Fruit fly (Drosophila melanogaster) whole organism, embryonic: ENCODE results near the gene in.

Experiments used
- ATbp ChIP-seq: fragments of 200-800 bp; sonication (Bioruptor generic); optimal IDR thresholded peaks from 2 replicates; lab custom pipeline; 2017; ENCODE audit warnings: missing biosample characterization, mild to moderate bottlenecking, missing genetic modification characterization, missing genetic modification reagents
- Abd-B ChIP-seq: fragments of 200-800 bp; sonication (Bioruptor generic); optimal IDR thresholded peaks from 2 replicates; lab custom pipeline; 2018; ENCODE audit warnings: missing biosample characterization, mild to moderate bottlenecking, missing genetic modification characterization, moderate library complexity
- Bteb2 ChIP-seq: fragments of 200-800 bp; sonication (Bioruptor generic); optimal IDR thresholded peaks from 2 replicates; lab custom pipeline; 2016; ENCODE audit warnings: missing biosample characterization, missing genetic modification characterization
- CG11696 ChIP-seq: fragments of 200-800 bp; sonication (Bioruptor generic); IDR thresholded peaks from 2 replicates; pipeline ENCODE4 v1.3.6; 2022; ENCODE audit warnings: missing biosample characterization, missing genetic modification characterization
- CG12155 ChIP-seq: fragments of 200-800 bp; sonication (Bioruptor generic); optimal IDR thresholded peaks from 3 replicates; lab custom pipeline; 2016; ENCODE audit warnings: missing biosample characterization, missing genetic modification characterization
- CG12219 ChIP-seq: fragments of 200-800 bp; sonication (Bioruptor generic); optimal IDR thresholded peaks from 3 replicates; lab custom pipeline; 2018; ENCODE audit warnings: missing biosample characterization, mild to moderate bottlenecking, missing genetic modification characterization
- CG1233 ChIP-seq: fragments of 200-800 bp; sonication (Bioruptor generic); optimal IDR thresholded peaks from 4 replicates; lab custom pipeline; 2018; ENCODE audit warnings: missing biosample characterization, mild to moderate bottlenecking, missing genetic modification characterization
- CG13296 ChIP-seq: fragments of 200-800 bp; sonication (Bioruptor generic); optimal IDR thresholded peaks from 3 replicates; lab custom pipeline; 2018; ENCODE audit warnings: missing biosample characterization, mild to moderate bottlenecking, missing genetic modification characterization
- CG13775 ChIP-seq: fragments of 200-800 bp; sonication (Bioruptor generic); optimal IDR thresholded peaks from 3 replicates; lab custom pipeline; 2017; ENCODE audit warnings: missing biosample characterization, mild to moderate bottlenecking, missing genetic modification characterization
- CG14965 ChIP-seq: fragments of 200-800 bp; sonication (Bioruptor generic); optimal IDR thresholded peaks from 2 replicates; lab custom pipeline; 2016; ENCODE audit warnings: missing biosample characterization, missing genetic modification characterization, borderline replicate concordance
- CG17385 ChIP-seq: fragments of 200-800 bp; sonication (Bioruptor generic); optimal IDR thresholded peaks from 3 replicates; lab custom pipeline; 2018; ENCODE audit warnings: missing biosample characterization, mild to moderate bottlenecking, missing genetic modification characterization
- CG18011 ChIP-seq: fragments of 200-800 bp; sonication (Bioruptor generic); optimal IDR thresholded peaks from 2 replicates; lab custom pipeline; 2017; ENCODE audit warnings: missing biosample characterization, missing genetic modification characterization, mild to moderate bottlenecking, moderate library complexity, missing genotype
- CG2875 ChIP-seq: fragments of 200-800 bp; sonication (Bioruptor generic); optimal IDR thresholded peaks from 2 replicates; lab custom pipeline; 2017; ENCODE audit warnings: missing biosample characterization, mild to moderate bottlenecking, missing genetic modification characterization, missing genetic modification reagents
- CG32772 ChIP-seq: fragments of 200-800 bp; sonication (Bioruptor generic); IDR thresholded peaks from 2 replicates; pipeline ENCODE4 v1.3.6; 2022; ENCODE audit warnings: missing biosample characterization, missing genetic modification characterization
- CG33213 ChIP-seq: fragments of 200-800 bp; sonication (Bioruptor generic); optimal IDR thresholded peaks from 3 replicates; lab custom pipeline; 2016; ENCODE audit warnings: missing biosample characterization, missing genetic modification characterization
- CG34422 ChIP-seq: fragments of 200-800 bp; sonication (Bioruptor generic); IDR thresholded peaks from 3 replicates; pipeline ENCODE4 v1.3.6; 2022; ENCODE audit warnings: missing biosample characterization, missing genetic modification characterization
- CG4360 ChIP-seq: fragments of 200-800 bp; sonication (Bioruptor generic); IDR thresholded peaks from 2 replicates; pipeline ENCODE4 v1.3.6; 2022; ENCODE audit warnings: missing biosample characterization, missing genetic modification characterization
- CG4707 ChIP-seq: fragments of 200-800 bp; sonication (Bioruptor generic); optimal IDR thresholded peaks from 2 replicates; lab custom pipeline; 2018; ENCODE audit warnings: missing biosample characterization, mild to moderate bottlenecking, missing genetic modification characterization, moderate library complexity
- CG5245 ChIP-seq: fragments of 200-800 bp; sonication (Bioruptor generic); optimal IDR thresholded peaks from 3 replicates; lab custom pipeline; 2016; ENCODE audit warnings: missing biosample characterization, missing genetic modification characterization
- CG6791 ChIP-seq: fragments of 200-800 bp; sonication (Bioruptor generic); IDR thresholded peaks from 3 replicates; pipeline ENCODE4 v1.3.6; 2022; ENCODE audit warnings: missing biosample characterization, missing genetic modification characterization; ENCODE audit not compliant: partially characterized antibody
- CG7372 ChIP-seq: fragments of 200-800 bp; sonication (Bioruptor generic); IDR thresholded peaks from 2 replicates; pipeline ENCODE4 v1.3.6; 2022; ENCODE audit warnings: missing biosample characterization, missing genetic modification characterization
- CG8924 ChIP-seq: fragments of 200-800 bp; optimal IDR thresholded peaks from 3 replicates; lab custom pipeline; 2019; ENCODE audit warnings: missing biosample characterization, mild to moderate bottlenecking, missing genetic modification characterization, moderate library complexity
- CG9797 ChIP-seq: fragments of 200-800 bp; sonication (Bioruptor generic); optimal IDR thresholded peaks from 3 replicates; lab custom pipeline; 2018; ENCODE audit warnings: missing biosample characterization, mild to moderate bottlenecking, missing genetic modification characterization
- CoRest ChIP-seq: fragments of 200-800 bp; sonication (Bioruptor generic); optimal IDR thresholded peaks from 3 replicates; lab custom pipeline; 2018; ENCODE audit warnings: missing biosample characterization, mild to moderate bottlenecking, missing genetic modification characterization, moderate library complexity
- Dad ChIP-seq: fragments of 200-800 bp; sonication (Bioruptor generic); optimal IDR thresholded peaks from 3 replicates; lab custom pipeline; 2016; ENCODE audit warnings: missing biosample characterization, missing genetic modification characterization
- Doc2 ChIP-seq: fragments of 200-800 bp; sonication (Bioruptor generic); IDR thresholded peaks from 2 replicates; pipeline ENCODE4 v1.3.6; 2022; ENCODE audit warnings: missing biosample characterization, missing genetic modification characterization
- Doc3 ChIP-seq: fragments of 200-800 bp; sonication (Bioruptor generic); IDR thresholded peaks from 3 replicates; pipeline ENCODE4 v1.3.6; 2022; ENCODE audit warnings: missing biosample characterization, missing genetic modification characterization; ENCODE audit not compliant: partially characterized antibody
- NFAT ChIP-seq: fragments of 200-800 bp; sonication (Bioruptor generic); IDR thresholded peaks from 2 replicates; pipeline ENCODE4 v1.3.6; 2022; ENCODE audit warnings: missing biosample characterization, missing genetic modification characterization
- Nf-YA ChIP-seq: fragments of 200-800 bp; sonication (Bioruptor generic); IDR thresholded peaks from 2 replicates; pipeline ENCODE4 v1.3.6; 2022; ENCODE audit warnings: missing biosample characterization, missing genetic modification characterization
- Nf-YC ChIP-seq: fragments of 200-800 bp; optimal IDR thresholded peaks from 3 replicates; lab custom pipeline; 2019; ENCODE audit warnings: missing biosample characterization, mild to moderate bottlenecking, missing genetic modification characterization, moderate library complexity
- Sry-β ChIP-seq: fragments of 200-800 bp; sonication (Bioruptor generic); optimal IDR thresholded peaks from 2 replicates; lab custom pipeline; 2018; ENCODE audit warnings: missing biosample characterization, mild to moderate bottlenecking, missing genetic modification characterization, moderate library complexity
- Trl ChIP-seq, 3 experiments: fragments of >200 bp in 2 of 3; fragments of 200-800 bp in 1 of 3; sonication (Bioruptor generic) in 1 of 3; optimal IDR thresholded peaks; 2 replicates in 1 of 3; 3 replicates in 2 of 3; lab custom pipeline; 2016 to 2017; ENCODE audit warnings: missing biosample characterization in 1 of 3, missing genetic modification characterization in 1 of 3
- cas ChIP-seq: fragments of 200-800 bp; sonication (Bioruptor generic); IDR thresholded peaks from 2 replicates; pipeline ENCODE4 v1.3.6; 2022; ENCODE audit warnings: missing biosample characterization, missing genetic modification characterization
- crc ChIP-seq: fragments of 200-800 bp; sonication (Bioruptor generic); optimal IDR thresholded peaks from 2 replicates; lab custom pipeline; 2016; ENCODE audit warnings: missing biosample characterization, missing genetic modification characterization
- croc ChIP-seq: fragments of 200-800 bp; sonication (Bioruptor generic); conservative IDR thresholded peaks from 3 replicates; pipeline ENCODE4 v1.3.6; 2022; ENCODE audit warnings: missing biosample characterization, missing genetic modification characterization
- dan ChIP-seq: fragments of 200-800 bp; sonication (Bioruptor generic); IDR thresholded peaks from 2 replicates; pipeline ENCODE4 v1.3.6; 2022; ENCODE audit warnings: missing biosample characterization, missing genetic modification characterization
- dimm ChIP-seq: fragments of 200-800 bp; sonication (Bioruptor generic); IDR thresholded peaks from 2 replicates; pipeline ENCODE4 v1.3.6; 2022; ENCODE audit warnings: missing biosample characterization, missing genetic modification characterization
- emc ChIP-seq: fragments of 200-800 bp; sonication (Bioruptor generic); optimal IDR thresholded peaks from 2 replicates; lab custom pipeline; 2016; ENCODE audit warnings: missing biosample characterization, missing genetic modification characterization
- gro ChIP-seq: fragments of 200-800 bp; sonication (Bioruptor generic); optimal IDR thresholded peaks from 2 replicates; lab custom pipeline; 2016; ENCODE audit warnings: missing biosample characterization, missing genetic modification characterization
- gt ChIP-seq: fragments of 200-800 bp; sonication (Bioruptor generic); IDR thresholded peaks from 2 replicates; pipeline ENCODE4 v1.3.6; 2022; ENCODE audit warnings: missing biosample characterization, missing genetic modification characterization
- jing ChIP-seq: fragments of 200-800 bp; sonication (Bioruptor generic); optimal IDR thresholded peaks from 2 replicates; lab custom pipeline; 2018; ENCODE audit warnings: missing biosample characterization, mild to moderate bottlenecking, missing genetic modification characterization
- luna ChIP-seq: fragments of 200-800 bp; sonication (Bioruptor generic); optimal IDR thresholded peaks from 2 replicates; lab custom pipeline; 2016; ENCODE audit warnings: missing biosample characterization, missing genetic modification characterization
- mam ChIP-seq: fragments of 200-800 bp; sonication (Bioruptor generic); optimal IDR thresholded peaks from 3 replicates; lab custom pipeline; 2016; ENCODE audit warnings: missing biosample characterization, missing genetic modification characterization
- mirr ChIP-seq: fragments of 200-800 bp; sonication (Bioruptor generic); optimal IDR thresholded peaks from 3 replicates; lab custom pipeline; 2018; ENCODE audit warnings: missing biosample characterization, mild to moderate bottlenecking, missing genetic modification characterization
- nerfin-2 ChIP-seq: fragments of 200-800 bp; sonication (Bioruptor generic); IDR thresholded peaks from 2 replicates; pipeline ENCODE4 v1.3.6; 2022; ENCODE audit warnings: missing biosample characterization, missing genetic modification characterization; ENCODE audit not compliant: partially characterized antibody
- peb ChIP-seq: fragments of 200-800 bp; sonication (Bioruptor generic); IDR thresholded peaks from 2 replicates; pipeline ENCODE4 v1.3.6; 2022; ENCODE audit warnings: missing biosample characterization, missing genetic modification characterization
- schlank ChIP-seq: fragments of 200-800 bp; sonication (Bioruptor generic); optimal IDR thresholded peaks from 2 replicates; lab custom pipeline; 2018; ENCODE audit warnings: missing biosample characterization, mild to moderate bottlenecking, missing genetic modification characterization
- sisA ChIP-seq: fragments of 200-800 bp; sonication (Bioruptor generic); IDR thresholded peaks from 2 replicates; pipeline ENCODE4 v1.3.6; 2022; ENCODE audit warnings: missing biosample characterization, missing genetic modification characterization
- wor ChIP-seq: fragments of 200-800 bp; sonication (Bioruptor generic); IDR thresholded peaks from 2 replicates; pipeline ENCODE4 v1.3.6; 2022; ENCODE audit warnings: missing biosample characterization, missing genetic modification characterization

Gene in

DNA sequence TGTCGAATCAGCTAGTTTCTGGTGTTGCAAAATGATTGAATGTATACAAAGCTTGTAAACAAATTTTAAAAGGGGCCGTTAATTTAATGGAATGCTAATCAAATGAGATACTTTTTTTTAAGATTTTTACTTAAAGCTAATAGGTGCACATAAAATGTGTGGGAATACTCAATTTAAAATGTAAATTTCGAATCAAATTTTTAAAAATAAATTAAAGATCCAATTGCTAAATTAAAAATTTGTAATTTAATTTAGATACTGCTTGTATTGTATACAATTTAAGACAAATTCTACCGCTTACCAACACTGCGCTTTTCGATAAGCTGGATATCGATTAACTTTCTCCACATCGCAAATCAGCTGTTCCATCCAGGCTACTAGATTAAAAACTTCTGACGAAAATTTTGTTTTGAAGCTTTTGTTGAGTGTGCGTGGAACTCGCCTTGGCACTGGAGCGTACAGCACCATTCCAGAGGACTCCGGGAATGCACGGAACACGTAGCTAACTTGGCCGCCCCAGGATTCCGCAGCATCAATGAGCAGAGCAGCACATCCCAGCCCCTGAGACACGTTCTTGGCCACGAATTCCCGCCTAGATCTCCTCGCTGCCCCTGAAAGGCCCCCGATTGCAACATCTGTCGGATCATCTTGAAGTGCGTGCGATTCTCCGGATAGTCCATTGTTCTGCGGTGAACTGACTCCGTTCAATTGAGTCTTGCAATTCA, 17.2 kb downstream of the in start, which contains the start of the genes CG5498 and fbl (continued):
- no peak for TF ChIP-seq nerfin-2
- TF ChIP-seq emc (GFP tag; lab: Kevin White, UChicago), result no peak
- TF ChIP-seq CG7372 (GFP tag; lab: Robert Waterston, UW), result 0 out of 2 replicates have a peak, but pooled peaks have one; percentile 29
- peak; percentile 61 for TF ChIP-seq CG17385 (GFP tag; lab: Kevin White, UChicago)
- TF ChIP-seq Dad (GFP tag; lab: Kevin White, UChicago), result peak; percentile 38
- TF ChIP-seq CG4707, result no peak
- TF ChIP-seq dan (GFP tag; lab: Robert Waterston, UW), result no peak
- TF ChIP-seq Trl (optimal IDR thresholded peaks at IDR 0.05; lab: Kevin White, UChicago), result no peak
- TF ChIP-seq Trl (GFP tag; optimal IDR thresholded peaks at IDR 0.05; lab: Kevin White, UChicago), result peak; percentile 59
- no peak for TF ChIP-seq Abd-B (GFP tag; lab: Kevin White, UChicago)
- 0 out of 3 replicates have a peak, but pooled peaks have one; percentile 23 for TF ChIP-seq CG34422 (GFP tag; lab: Robert Waterston, UW)
- no peak for TF ChIP-seq CG9797 (GFP tag; lab: Kevin White, UChicago)
- TF ChIP-seq Sry-β (GFP tag; lab: Kevin White, UChicago), result no peak
- peak; percentile 64 for TF ChIP-seq CG13296 (GFP tag; lab: Kevin White, UChicago)
- TF ChIP-seq CG13775 (GFP tag; lab: Kevin White, UChicago), result peak; percentile 75
- peak; percentile 74 for TF ChIP-seq CG12155 (GFP tag; lab: Kevin White, UChicago)
- TF ChIP-seq gro (GFP tag; lab: Kevin White, UChicago), result peak; percentile 21
- peak; percentile 6 for TF ChIP-seq mirr
- TF ChIP-seq crc (GFP tag; lab: Kevin White, UChicago), result no peak
- TF ChIP-seq Doc3 (GFP tag; lab: Robert Waterston, UW), result 0 out of 3 replicates have a peak, but pooled peaks have one; percentile 30
- no peak for TF ChIP-seq dimm (GFP tag; lab: Robert Waterston, UW)
- peak; percentile 74 for TF ChIP-seq CG8924 (tag; lab: Kevin White, UChicago)
- no peak for TF ChIP-seq ATbp (GFP tag; lab: Kevin White, UChicago)
- TF ChIP-seq wor (GFP tag; lab: Robert Waterston, UW), result no peak
- TF ChIP-seq jing, result no peak
- TF ChIP-seq luna (GFP tag; lab: Kevin White, UChicago), result no peak
- peak; percentile 68 for TF ChIP-seq Nf-YC (tag; lab: Kevin White, UChicago)
- TF ChIP-seq CoRest, result peak; percentile 80
- no peak for TF ChIP-seq CG2875 (GFP tag; lab: Kevin White, UChicago)
- peak; percentile 38; the same call in 1 of the 2 replicates for TF ChIP-seq NFAT (GFP tag; lab: Robert Waterston, UW)
- TF ChIP-seq Doc2 (GFP tag; lab: Robert Waterston, UW), result no peak
- peak; percentile 59 for TF ChIP-seq Bteb2 (GFP tag; lab: Kevin White, UChicago)
- TF ChIP-seq CG12219 (GFP tag; lab: Kevin White, UChicago), result no peak
- peak; percentile 56 for TF ChIP-seq CG5245 (GFP tag; lab: Kevin White, UChicago)
- no peak for TF ChIP-seq CG4360 (GFP tag; lab: Robert Waterston, UW)
- TF ChIP-seq peb (GFP tag; lab: Robert Waterston, UW), result no peak
- no peak for TF ChIP-seq CG11696 (GFP tag; lab: Robert Waterston, UW)
- no peak for TF ChIP-seq CG14965
- peak; percentile 29 for TF ChIP-seq CG33213 (GFP tag; lab: Kevin White, UChicago)
- peak; percentile 17 for TF ChIP-seq CG1233 (GFP tag; lab: Kevin White, UChicago)
- no peak for TF ChIP-seq croc (GFP tag; lab: Robert Waterston, UW)
- no peak for TF ChIP-seq sisA
- TF ChIP-seq cas, result no peak
- 0 out of 2 replicates have a peak, but pooled peaks have one; percentile 22 for TF ChIP-seq CG32772 (GFP tag; lab: Robert Waterston, UW)
- TF ChIP-seq CG6791 (GFP tag; lab: Robert Waterston, UW), result no peak; the same call in 2 of the 3 replicates
- TF ChIP-seq gt, result no peak
- peak; percentile 22 for TF ChIP-seq CG18011 (GFP tag; lab: Kevin White, UChicago)
- TF ChIP-seq schlank (tag; lab: Kevin White, UChicago), result no peak
- TF ChIP-seq Nf-YA (GFP tag; lab: Robert Waterston, UW), result no peak
- TF ChIP-seq mam (GFP tag; lab: Kevin White, UChicago), result peak; percentile 47
